Worm (Caenorhabditis elegans) whole organism, young adult: ENCODE measurements around the gene Y60C6A.1.

Experiments used
- F57C9.4 ChIP-seq: sonication (generic microtip); optimal IDR thresholded peaks from 2 replicates; lab custom pipeline; 2017; ENCODE audit warnings: mild to moderate bottlenecking, missing genetic modification characterization, missing compliant biosample characterization
- ccch-3 ChIP-seq: fragments of 200-800 bp; sonication (Bioruptor generic); optimal IDR thresholded peaks from 2 replicates; lab custom pipeline; 2018; ENCODE audit warnings: mild to moderate bottlenecking, missing genetic modification characterization, missing compliant biosample characterization
- efl-1 ChIP-seq: fragments of 150-350 bp; optimal IDR thresholded peaks from 2 replicates; lab custom pipeline; 2014; ENCODE audit warnings: missing biosample characterization, missing genetic modification reagents, missing genetic modification characterization
- let-607 ChIP-seq, 2 experiments: fragments of 200-800 bp in 1 of 2; sonication (Bioruptor generic) in 1 of 2; sonication (generic microtip) in 1 of 2; optimal IDR thresholded peaks; 2 replicates each; lab custom pipeline; 2016 to 2018; ENCODE audit warnings: mild to moderate bottlenecking in 2 of 2, missing compliant biosample characterization in 2 of 2, missing genetic modification characterization in 2 of 2, moderate library complexity in 2 of 2, missing genotype in 1 of 2
- repo-1 ChIP-seq: sonication (generic microtip); optimal IDR thresholded peaks from 2 replicates; lab custom pipeline; 2017; ENCODE audit warnings: mild to moderate bottlenecking, missing genetic modification characterization, missing compliant biosample characterization
- unc-62 ChIP-seq: fragments of 150-350 bp; optimal IDR thresholded peaks from 2 replicates; lab custom pipeline; 2014; ENCODE audit warnings: missing biosample characterization, missing genetic modification reagents, missing genetic modification characterization
- zfh-2 ChIP-seq: fragments of 200-800 bp; sonication (Bioruptor generic); conservative IDR thresholded peaks from 2 replicates; pipeline ENCODE4 v1.3.6; 2022; ENCODE audit warnings: missing genetic modification reagents, missing genetic modification characterization, missing compliant biosample characterization

ce11 chrV:4806859-4807258 lies 23.4 kb downstream of the Y60C6A.1 start:
- TF ChIP-seq zfh-2 (GFP tag; lab: Robert Waterston, UW) (no peak), ccch-3 (GFP tag; lab: Kevin White, UChicago) (no peak), F57C9.4 (no peak), repo-1 (tag; lab: Kevin White, UChicago) (no peak), unc-62 (GFP tag; lab: Kevin White, UChicago) (no peak), let-607 (tag; optimal IDR thresholded peaks at IDR 0.05; lab: Kevin White, UChicago) (no peak), efl-1 (GFP tag; lab: Kevin White, UChicago) (no peak)
